Worm (Caenorhabditis elegans) whole organism, late embryonic: ENCODE measurements around the gene F16H6.9.

Experiments
- K09A11.1 ChIP-seq: sonication (generic microtip); optimal IDR thresholded peaks from 2 replicates; lab custom pipeline; 2017; ENCODE audit warnings: antibody characterized with exemption, mild to moderate bottlenecking, missing genetic modification characterization, missing compliant biosample characterization; ENCODE audit not compliant: insufficient read depth
- ama-1 ChIP-seq: fragments of 150-350 bp; optimal IDR thresholded peaks from 2 replicates; lab custom pipeline; 2014
- ceh-34 ChIP-seq: sonication (generic microtip); optimal IDR thresholded peaks from 2 replicates; lab custom pipeline; 2016; ENCODE audit warnings: mild to moderate bottlenecking, missing genetic modification characterization, missing compliant biosample characterization
- madf-2 ChIP-seq: sonication (generic microtip); optimal IDR thresholded peaks from 2 replicates; lab custom pipeline; 2017; ENCODE audit warnings: missing genetic modification characterization, missing compliant biosample characterization
- pha-4 ChIP-seq: fragments of 150-350 bp; optimal IDR thresholded peaks from 2 replicates; lab custom pipeline; 2018; ENCODE audit warnings: missing biosample characterization, missing genetic modification reagents, missing genetic modification characterization
- pros-1 ChIP-seq: fragments of 150-350 bp; optimal IDR thresholded peaks from 2 replicates; lab custom pipeline; 2014; ENCODE audit warnings: missing biosample characterization, missing genetic modification reagents, missing genetic modification characterization
- syd-9 ChIP-seq: sonication (generic microtip); optimal IDR thresholded peaks from 2 replicates; lab custom pipeline; 2016; ENCODE audit warnings: mild to moderate bottlenecking, missing genetic modification characterization, moderate library complexity, missing compliant biosample characterization

ce11 chrV:18168266-18168665 lies 48.6 kb upstream of the F16H6.9 start, which contains the start of gene C14A6.7:
- TF ChIP-seq madf-2 (tag; lab: Kevin White, UChicago) (no peak), ceh-34 (tag; lab: Kevin White, UChicago) (no peak), pros-1 (tag; lab: Kevin White, UChicago) (no peak), syd-9 (no peak), ama-1 (lab: Kevin White, UChicago) (no peak), pha-4 (tag; lab: Kevin White, UChicago) (no peak), K09A11.1 (tag; lab: Kevin White, UChicago) (no peak)
